Worm (Caenorhabditis elegans) whole organism, L1 larva: ENCODE results near the gene klp-7.

Source experiments
- aha-1 ChIP-seq: fragments of 150-350 bp; optimal IDR thresholded peaks from 2 replicates; lab custom pipeline; 2014; ENCODE audit warnings: missing biosample characterization, missing genetic modification characterization
- egl-27 ChIP-seq, 2 experiments: fragments of 150-350 bp in 1 of 2; sonication (generic microtip); optimal IDR thresholded peaks; 3 replicates each; lab custom pipeline; 2017 to 2018; ENCODE audit warnings: missing biosample characterization in 2 of 2, missing genetic modification characterization in 2 of 2, missing genetic modification reagents in 2 of 2
- elt-3 ChIP-seq, 6 experiments: fragments of 150-350 bp in 1 of 6; sonication (generic microtip); optimal IDR thresholded peaks; 2 replicates each; lab custom pipeline; 2017 to 2018; ENCODE audit warnings: missing biosample characterization in 6 of 6, missing genetic modification characterization in 6 of 6, inconsistent platforms in 1 of 6
- jun-1 ChIP-seq: fragments of 150-350 bp; optimal IDR thresholded peaks from 2 replicates; lab custom pipeline; 2014; ENCODE audit warnings: missing biosample characterization, missing genetic modification reagents, missing genetic modification characterization
- lin-35 ChIP-seq, 2 experiments: fragments of 150-350 bp; optimal IDR thresholded peaks; 2 replicates each; lab custom pipeline; 2014; ENCODE audit warnings: missing biosample characterization in 2 of 2, missing genetic modification characterization in 2 of 2, missing genetic modification reagents in 2 of 2
- nhr-11 ChIP-seq: fragments of 150-350 bp; optimal IDR thresholded peaks from 2 replicates; lab custom pipeline; 2014; ENCODE audit warnings: missing biosample characterization, missing genetic modification characterization
- nhr-77 ChIP-seq: fragments of 150-350 bp; optimal IDR thresholded peaks from 2 replicates; lab custom pipeline; 2014; ENCODE audit warnings: missing biosample characterization, missing genetic modification characterization
- snpc-4 ChIP-seq: fragments of 150-350 bp; optimal IDR thresholded peaks from 2 replicates; lab custom pipeline; 2014; ENCODE audit warnings: missing biosample characterization, missing genetic modification characterization
- swsn-7 ChIP-seq: sonication (generic microtip); optimal IDR thresholded peaks from 2 replicates; lab custom pipeline; 2016; ENCODE audit warnings: missing genetic modification characterization, missing compliant biosample characterization
- unc-86 ChIP-seq: sonication (generic microtip); optimal IDR thresholded peaks from 2 replicates; lab custom pipeline; 2016; ENCODE audit warnings: missing genetic modification characterization, missing compliant biosample characterization

ce11 chrIII:10763032-10763431 lies 42.7 kb upstream of the klp-7 start, which contains the start of gene dpy-28:
- TF ChIP-seq aha-1 (no peak), unc-86 (tag; lab: Kevin White, UChicago) (no peak), nhr-11 (tag; lab: Kevin White, UChicago) (no peak), lin-35 (GFP tag; optimal IDR thresholded peaks at IDR 0.05; lab: Kevin White, UChicago) (no peak), snpc-4 (no peak), egl-27 (tag; optimal IDR thresholded peaks at IDR 0.05; lab: Kevin White, UChicago) (no peak), elt-3 (tag; optimal IDR thresholded peaks at IDR 0.05; lab: Kevin White, UChicago) (no peak), nhr-77 (tag; lab: Kevin White, UChicago) (no peak), jun-1 (no peak), swsn-7 (tag; lab: Kevin White, UChicago) (no peak)
